Fruit fly (Drosophila melanogaster): ENCODE data around the gene PIG-P.

The PIG-P gene

dm6 chr3R:26072477-26072876, 14.5 kb upstream of the PIG-P start (continued):
- peak; percentile 86 for TF ChIP-seq Drgx (GFP tag; IDR thresholded peaks at IDR 0.05)
- TF ChIP-seq Tbp (GFP tag; optimal IDR thresholded peaks at IDR 0.05): no peak
- TF ChIP-seq corto (GFP tag; optimal IDR thresholded peaks at IDR 0.05): peak; percentile 10
- peak; percentile 44 for TF ChIP-seq CG6254 (GFP tag; optimal IDR thresholded peaks at IDR 0.05)
- no peak for TF ChIP-seq CG32532 (GFP tag; IDR thresholded peaks at IDR 0.05)
- peak; percentile 16 for TF ChIP-seq ewg (GFP tag; optimal IDR thresholded peaks at IDR 0.05)
- no peak for TF ChIP-seq CG2875 (GFP tag; optimal IDR thresholded peaks at IDR 0.05)
- TF ChIP-seq pros (GFP tag; optimal IDR thresholded peaks at IDR 0.05): no peak
- TF ChIP-seq stwl (tag; optimal IDR thresholded peaks at IDR 0.05): no peak
- TF ChIP-seq CG4854 (GFP tag; optimal IDR thresholded peaks at IDR 0.05): no peak
- no peak for TF ChIP-seq Taf1 (GFP tag; IDR thresholded peaks at IDR 0.05)
- TF ChIP-seq CG4820 (GFP tag; optimal IDR thresholded peaks at IDR 0.05): no peak
- no peak for TF ChIP-seq Awh (GFP tag; IDR thresholded peaks at IDR 0.05)
- no peak for TF ChIP-seq trem (tag; optimal IDR thresholded peaks at IDR 0.05)
- no peak for TF ChIP-seq CG18619 (GFP tag; optimal IDR thresholded peaks at IDR 0.05)
- peak in 1 of 3 experiments; percentile 19 for TF ChIP-seq lola (GFP tag; optimal IDR thresholded peaks at IDR 0.05)
- no peak for TF ChIP-seq CG6683 (GFP tag; optimal IDR thresholded peaks at IDR 0.05)
- no peak for TF ChIP-seq MTF-1 (GFP tag; optimal IDR thresholded peaks at IDR 0.05; ENCODE audit: borderline replicate concordance)
- TF ChIP-seq CG10147 (GFP tag; optimal IDR thresholded peaks at IDR 0.05): no peak
- no peak for TF ChIP-seq CG10959 (GFP tag; IDR thresholded peaks at IDR 0.05)
- no peak for TF ChIP-seq pfk (GFP tag; optimal IDR thresholded peaks at IDR 0.05)
- TF ChIP-seq Myb (GFP tag; optimal IDR thresholded peaks at IDR 0.05): no peak
- TF ChIP-seq ara (GFP tag; IDR thresholded peaks at IDR 0.05): peak; percentile 57; the same call in 1 of the 2 replicates
- no peak for TF ChIP-seq CG13296 (GFP tag; optimal IDR thresholded peaks at IDR 0.05)
- no peak for TF ChIP-seq disco-r (GFP tag; optimal IDR thresholded peaks at IDR 0.05)
- no peak for TF ChIP-seq CTCF (GFP tag; optimal IDR thresholded peaks at IDR 0.05)
- peak; percentile 32 for TF ChIP-seq nmo (GFP tag; optimal IDR thresholded peaks at IDR 0.05)
- TF ChIP-seq so (GFP tag; IDR thresholded peaks at IDR 0.05): no peak
- peak; percentile 14 for TF ChIP-seq CG9727 (GFP tag; optimal IDR thresholded peaks at IDR 0.05)
- peak; percentile 38; the same call in 1 of the 2 replicates for TF ChIP-seq CG8765 (GFP tag; IDR thresholded peaks at IDR 0.05)
- TF ChIP-seq CG9437 (GFP tag; optimal IDR thresholded peaks at IDR 0.05): no peak
- peak; percentile 11 for TF ChIP-seq lbe (GFP tag; optimal IDR thresholded peaks at IDR 0.05)
- no peak for TF ChIP-seq CG13287 (GFP tag; IDR thresholded peaks at IDR 0.05; ENCODE audit: partially characterized antibody)
- no peak for TF ChIP-seq CG12236 (GFP tag; optimal IDR thresholded peaks at IDR 0.05)
- TF ChIP-seq repo (GFP tag; optimal IDR thresholded peaks at IDR 0.05): no peak
- TF ChIP-seq CG4404 (GFP tag; IDR thresholded peaks at IDR 0.05): no peak
- no peak for TF ChIP-seq CG11696 (GFP tag; IDR thresholded peaks at IDR 0.05)
- no peak for TF ChIP-seq CG32767 (GFP tag; IDR thresholded peaks at IDR 0.05)
- peak; percentile 51 for TF ChIP-seq dmrt11E (tag; optimal IDR thresholded peaks at IDR 0.05)
- TF ChIP-seq Adf1 (GFP tag; IDR thresholded peaks at IDR 0.05): no peak
- TF ChIP-seq dan (GFP tag; IDR thresholded peaks at IDR 0.05): no peak
- no peak for TF ChIP-seq Hr51 (GFP tag; optimal IDR thresholded peaks at IDR 0.05)
- TF ChIP-seq PHDP (tag; optimal IDR thresholded peaks at IDR 0.05): no peak
- TF ChIP-seq CG31365 (tag; optimal IDR thresholded peaks at IDR 0.05): no peak
- TF ChIP-seq CG10209 (GFP tag; optimal IDR thresholded peaks at IDR 0.05): no peak
- peak; percentile 85 for TF ChIP-seq sens (GFP tag)
- no peak for TF ChIP-seq CG16815 (GFP tag; optimal IDR thresholded peaks at IDR 0.05)
- TF ChIP-seq CG4424 (GFP tag; optimal IDR thresholded peaks at IDR 0.05): peak; percentile 29
- TF ChIP-seq vvl (GFP tag; IDR thresholded peaks at IDR 0.05): peak; percentile 80
- no peak for TF ChIP-seq Bdp1 (GFP tag; optimal IDR thresholded peaks at IDR 0.05)
- no peak for TF ChIP-seq al (GFP tag; IDR thresholded peaks at IDR 0.05)
- no peak for TF ChIP-seq CrebB (tag; optimal IDR thresholded peaks at IDR 0.05)

Measured in whole organism, embryonic.